Fruit fly (Drosophila melanogaster): Measurements from ENCODE around the gene CG34241.

The CG34241 gene

dm6 chr3L:12079319-12079933 lies 48.4 kb upstream of the CG34241 start (continued):
- TF ChIP-seq CG12769 (tag; optimal IDR thresholded peaks at IDR 0.05) (peak; percentile 17), lbe (GFP tag; optimal IDR thresholded peaks at IDR 0.05) (peak; percentile 3), CG11723 (GFP tag; optimal IDR thresholded peaks at IDR 0.05) (no peak), HLH3B (GFP tag; IDR thresholded peaks at IDR 0.05) (no peak), CG7556 (GFP tag; optimal IDR thresholded peaks at IDR 0.05) (no peak), sug (tag; optimal IDR thresholded peaks at IDR 0.05) (peak; percentile 55), CG15514 (GFP tag; optimal IDR thresholded peaks at IDR 0.05) (no peak), sima (GFP tag; optimal IDR thresholded peaks at IDR 0.05) (no peak), MTF-1 (GFP tag; optimal IDR thresholded peaks at IDR 0.05; ENCODE audit: borderline replicate concordance) (no peak), Blimp-1 (GFP tag; optimal IDR thresholded peaks at IDR 0.05) (peak; percentile 12), sqz (GFP tag; optimal IDR thresholded peaks at IDR 0.05) (peak; percentile 82), ewg (GFP tag; optimal IDR thresholded peaks at IDR 0.05) (no peak), CG2712 (tag; optimal IDR thresholded peaks at IDR 0.05) (no peak), CG2199 (GFP tag; IDR thresholded peaks at IDR 0.05) (no peak), Pdp1 (GFP tag; optimal IDR thresholded peaks at IDR 0.05) (peak in 1 of 2 experiments; percentile 90), CG16779 (GFP tag; IDR thresholded peaks at IDR 0.05) (no peak)

- TF ChIP-seq Med (GFP tag) (peak; percentile 68), schlank (tag; optimal IDR thresholded peaks at IDR 0.05) (no peak), CG18764 (GFP tag; optimal IDR thresholded peaks at IDR 0.05) (no peak), CG4854 (GFP tag; optimal IDR thresholded peaks at IDR 0.05) (no peak), gcm2 (GFP tag; optimal IDR thresholded peaks at IDR 0.05) (no peak), CG7556 (GFP tag; optimal IDR thresholded peaks at IDR 0.05) (no peak), mam (GFP tag; optimal IDR thresholded peaks at IDR 0.05) (no peak), croc (GFP tag; conservative IDR thresholded peaks at IDR 0.05) (no peak), pnt (GFP tag; optimal IDR thresholded peaks at IDR 0.05) (no peak), lab (GFP tag; optimal IDR thresholded peaks at IDR 0.05) (peak; percentile 24), CG2199 (GFP tag; IDR thresholded peaks at IDR 0.05) (peak; percentile 52; the same call in 1 of the 3 replicates), Usf (GFP tag; optimal IDR thresholded peaks at IDR 0.05) (no peak), CG5180 (GFP tag; optimal IDR thresholded peaks at IDR 0.05) (peak; percentile 59), crp (GFP tag; optimal IDR thresholded peaks at IDR 0.05) (no peak), MBD-R2 (GFP tag; IDR thresholded peaks at IDR 0.05) (no peak), Deaf1 (tag; optimal IDR thresholded peaks at IDR 0.05) (no peak)
Observed at dm6 chr3L:12080423-12080822, 47.4 kb upstream of the CG34241 start.

- TF ChIP-seq fd64A (GFP tag; optimal IDR thresholded peaks at IDR 0.05) (peak; percentile 30), mam (GFP tag; optimal IDR thresholded peaks at IDR 0.05) (peak; percentile 17), NK7.1 (GFP tag; optimal IDR thresholded peaks at IDR 0.05) (no peak), CG5953 (GFP tag; IDR thresholded peaks at IDR 0.05) (0 out of 2 replicates have a peak, but pooled peaks have one; percentile 44), Six4 (GFP tag; optimal IDR thresholded peaks at IDR 0.05) (peak; percentile 9), CG3726 (GFP tag; IDR thresholded peaks at IDR 0.05) (no peak), ERR (GFP tag; optimal IDR thresholded peaks at IDR 0.05) (peak; percentile 0), vvl (GFP tag; IDR thresholded peaks at IDR 0.05) (peak; percentile 76), Ssrp (tag; optimal IDR thresholded peaks at IDR 0.05) (peak; percentile 84), exex (tag; optimal IDR thresholded peaks at IDR 0.05) (peak; percentile 30), CG6813 (GFP tag; optimal IDR thresholded peaks at IDR 0.05) (peak; percentile 47), CG14965 (GFP tag; optimal IDR thresholded peaks at IDR 0.05; ENCODE audit: borderline replicate concordance) (no peak), Nf-YA (GFP tag; IDR thresholded peaks at IDR 0.05) (no peak), H2.0 (GFP tag; IDR thresholded peaks at IDR 0.05) (peak; percentile 44), Doc3 (GFP tag; IDR thresholded peaks at IDR 0.05; ENCODE audit: partially characterized antibody) (no peak), gem (tag; optimal IDR thresholded peaks at IDR 0.05) (peak; percentile 87), E2f1 (GFP tag; IDR thresholded peaks at IDR 0.05) (peak; percentile 52; the same call in 1 of the 2 replicates)
Observed at dm6 chr3L:12081679-12082520, 45.9 kb upstream of the CG34241 start, which contains the start of gene Sema5c. Gene Sema5c (minus strand): TSS chr3L:12081830.
